Fruit fly (Drosophila melanogaster) whole organism, adult: Measurements from ENCODE around the gene CG12693.
"Not testable (repeated sequence)": the region's sequence is repeated elsewhere in the genome, so short reads cannot be mapped to it uniquely, and the experiment has no call there.

Source experiments
- CG11617 ChIP-seq: fragments of 200-800 bp; sonication (Bioruptor generic); optimal IDR thresholded peaks from 2 replicates; lab custom pipeline; 2017; ENCODE audit warnings: mild to moderate bottlenecking, missing biosample characterization, missing genetic modification reagents, missing genetic modification characterization
- CG12768 ChIP-seq: fragments of 200-800 bp; sonication (Bioruptor generic); optimal IDR thresholded peaks from 2 replicates; lab custom pipeline; 2017; ENCODE audit warnings: missing biosample characterization, missing genetic modification characterization, mild to moderate bottlenecking, moderate library complexity, missing genetic modification reagents
- CG14711 ChIP-seq: fragments of 200-800 bp; sonication (Bioruptor generic); optimal IDR thresholded peaks from 2 replicates; lab custom pipeline; 2018; ENCODE audit warnings: missing biosample characterization, mild to moderate bottlenecking, missing genetic modification characterization, moderate library complexity
- CG1620 ChIP-seq: fragments of 200-800 bp; sonication (Bioruptor generic); optimal IDR thresholded peaks from 2 replicates; lab custom pipeline; 2016; ENCODE audit warnings: missing biosample characterization, missing genetic modification characterization
- CG33017 ChIP-seq: fragments of 200-800 bp; sonication (Bioruptor generic); optimal IDR thresholded peaks from 2 replicates; lab custom pipeline; 2018; ENCODE audit warnings: missing biosample characterization, mild to moderate bottlenecking, missing genetic modification characterization, moderate library complexity
- CG5204 ChIP-seq: fragments of 200-800 bp; sonication (Bioruptor generic); optimal IDR thresholded peaks from 2 replicates; lab custom pipeline; 2016; ENCODE audit warnings: missing biosample characterization, missing genetic modification characterization
- CG7045 ChIP-seq: fragments of 200-800 bp; sonication (Bioruptor generic); optimal IDR thresholded peaks from 2 replicates; lab custom pipeline; 2017; ENCODE audit warnings: missing biosample characterization, mild to moderate bottlenecking, missing genetic modification characterization
- CG7101 ChIP-seq: fragments of 200-800 bp; sonication (Bioruptor generic); optimal IDR thresholded peaks from 2 replicates; lab custom pipeline; 2018; ENCODE audit warnings: missing biosample characterization, mild to moderate bottlenecking, missing genetic modification characterization, moderate library complexity
- Clk ChIP-seq: fragments of 200-800 bp; sonication (Bioruptor generic); optimal IDR thresholded peaks from 2 replicates; lab custom pipeline; 2017; ENCODE audit warnings: missing biosample characterization, missing genetic modification characterization
- Crg-1 ChIP-seq: fragments of 200-800 bp; sonication (Bioruptor generic); optimal IDR thresholded peaks from 2 replicates; lab custom pipeline; 2016; ENCODE audit warnings: missing biosample characterization, missing genetic modification characterization
- Hr96 ChIP-seq: fragments of 200-800 bp; sonication (Bioruptor generic); optimal IDR thresholded peaks from 2 replicates; lab custom pipeline; 2016; ENCODE audit warnings: missing biosample characterization, missing genetic modification characterization
- Mnt ChIP-seq: fragments of 200-800 bp; sonication (Bioruptor generic); optimal IDR thresholded peaks from 2 replicates; lab custom pipeline; 2016; ENCODE audit warnings: missing biosample characterization, mild to moderate bottlenecking, missing genetic modification characterization
- bab1 ChIP-seq: fragments of 200-800 bp; sonication (Bioruptor generic); optimal IDR thresholded peaks from 3 replicates; lab custom pipeline; 2019; ENCODE audit warnings: missing biosample characterization, mild to moderate bottlenecking, missing genetic modification characterization, moderate library complexity
- cic ChIP-seq: fragments of 200-800 bp; sonication (Bioruptor generic); optimal IDR thresholded peaks from 2 replicates; lab custom pipeline; 2017; ENCODE audit warnings: missing biosample characterization, mild to moderate bottlenecking, missing genetic modification characterization, moderate library complexity
- cnc ChIP-seq, 2 experiments: fragments of >200 bp; optimal IDR thresholded peaks; 2 replicates each; lab custom pipeline; 2017
- kay ChIP-seq: fragments of 200-800 bp; sonication (Bioruptor generic); peaks from one replicate; lab custom pipeline; 2016; ENCODE audit warnings: missing biosample characterization, missing genetic modification characterization, borderline replicate concordance
- ovo ChIP-seq: fragments of 200-800 bp; sonication (Bioruptor generic); optimal IDR thresholded peaks from 2 replicates; lab custom pipeline; 2016; ENCODE audit warnings: missing biosample characterization, missing genetic modification characterization
- pad ChIP-seq: fragments of 200-800 bp; sonication (Bioruptor generic); optimal IDR thresholded peaks from 3 replicates; lab custom pipeline; 2017; ENCODE audit warnings: missing biosample characterization, missing genetic modification characterization, mild to moderate bottlenecking, moderate library complexity, missing genetic modification reagents
- tj ChIP-seq: fragments of 200-800 bp; sonication (Bioruptor generic); optimal IDR thresholded peaks from 3 replicates; lab custom pipeline; 2017; ENCODE audit warnings: missing biosample characterization, mild to moderate bottlenecking, missing genetic modification characterization, moderate library complexity
- toe ChIP-seq: fragments of 200-800 bp; sonication (Bioruptor generic); optimal IDR thresholded peaks from 2 replicates; lab custom pipeline; 2016; ENCODE audit warnings: missing biosample characterization, missing genetic modification characterization

CG12693 gene

DNA sequence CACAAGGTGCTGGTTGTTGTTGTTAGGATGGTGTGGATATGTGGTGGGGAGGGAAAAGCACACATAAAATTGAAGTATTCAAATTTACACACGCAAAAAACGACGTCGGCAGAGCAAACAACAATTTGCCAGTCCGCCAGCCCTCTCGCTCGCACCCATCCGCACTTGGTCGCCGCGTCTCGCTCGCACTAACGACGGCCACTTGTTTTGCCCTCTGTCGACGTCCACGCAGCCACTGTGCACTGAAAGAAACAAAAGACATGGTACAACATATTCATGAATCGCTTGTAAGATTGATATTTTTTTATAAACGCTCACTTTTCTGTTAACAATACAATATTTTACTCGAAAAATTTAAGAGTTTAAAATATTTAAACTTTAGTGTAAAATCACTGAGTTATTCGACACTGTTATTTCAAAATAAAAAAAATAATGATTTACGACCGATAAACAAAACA, 5.3 kb downstream of the CG12693 start:
- TF ChIP-seq CG7045 (peak; percentile 63), Crg-1 (no peak), kay (GFP tag; lab: Kevin White, UChicago) (no peak), Clk (peak; percentile 9), bab1 (GFP tag; lab: Kevin White, UChicago) (peak; percentile 77), cic (GFP tag; lab: Kevin White, UChicago) (no peak), CG11617 (peak; percentile 71), tj (GFP tag; lab: Kevin White, UChicago) (peak; percentile 30), Hr96 (GFP tag; lab: Kevin White, UChicago) (peak; percentile 36), Mnt (GFP tag; lab: Kevin White, UChicago) (no peak), CG5204 (peak; percentile 68), cnc (optimal IDR thresholded peaks at IDR 0.05; lab: Kevin White, UChicago) (no peak), CG12768 (GFP tag; lab: Kevin White, UChicago) (no peak), CG14711 (tag; lab: Kevin White, UChicago) (peak; percentile 74), CG1620 (GFP tag; lab: Kevin White, UChicago) (peak; percentile 19), CG7101 (tag; lab: Kevin White, UChicago) (peak; percentile 75), toe (GFP tag; lab: Kevin White, UChicago) (peak; percentile 24), CG33017 (peak; percentile 35), pad (peak; percentile 8), ovo (no peak)

- TF ChIP-seq pad (no peak), CG12768 (GFP tag; lab: Kevin White, UChicago) (no peak), Mnt (GFP tag; lab: Kevin White, UChicago) (peak; percentile 66), cnc (optimal IDR thresholded peaks at IDR 0.05; lab: Kevin White, UChicago) (no peak), bab1 (GFP tag; lab: Kevin White, UChicago) (peak; percentile 43), Clk (no peak), toe (GFP tag; lab: Kevin White, UChicago) (no peak), Hr96 (GFP tag; lab: Kevin White, UChicago) (no peak), tj (GFP tag; lab: Kevin White, UChicago) (no peak), cic (GFP tag; lab: Kevin White, UChicago) (no peak), CG1620 (GFP tag; lab: Kevin White, UChicago) (no peak), CG5204 (no peak), CG14711 (tag; lab: Kevin White, UChicago) (no peak), CG7101 (tag; lab: Kevin White, UChicago) (peak; percentile 36), CG11617 (peak; percentile 40), CG33017 (no peak), Crg-1 (no peak), CG7045 (no peak), ovo (no peak), kay (GFP tag; lab: Kevin White, UChicago) (no peak)
Measured at dm6 chrX:4322234-4323210, 6.7 kb downstream of the CG12693 start, which contains the start of gene norpA. TSS of gene norpA (plus strand) at chrX:4322626.

- TF ChIP-seq Mnt (GFP tag; lab: Kevin White, UChicago), result no peak
Measured at dm6 chrX:4322131-4322233, 7.3 kb downstream of the CG12693 start, which contains the start of gene mRpL33. TSS of gene mRpL33 (minus strand) at chrX:4322231.

- TF ChIP-seq Mnt (GFP tag; lab: Kevin White, UChicago), result peak; percentile 67
Measured at dm6 chrX:4319240-4319639, 10.0 kb downstream of the CG12693 start, which contains the start of gene NO66. TSS of gene NO66 (plus strand) at chrX:4319438.

dm6 chrX:4318701-4319100, 10.6 kb downstream of the CG12693 start, which contains the start of gene mei-9:
TSS of gene mei-9 (minus strand) at chrX:4318801.
- not testable (repeated sequence) for TF ChIP-seq Hr96 (GFP tag; lab: Kevin White, UChicago); CG14711 (tag; lab: Kevin White, UChicago); CG12768 (GFP tag; lab: Kevin White, UChicago)

dm6 chrX:4311699-4312098, 17.6 kb downstream of the CG12693 start, which contains the start of gene CG15579:
TSS of gene CG15579 (minus strand) at chrX:4311799.
- TF ChIP-seq CG7045 (no peak), kay (GFP tag; lab: Kevin White, UChicago) (no peak), CG12768 (GFP tag; lab: Kevin White, UChicago) (no peak), cic (GFP tag; lab: Kevin White, UChicago) (no peak), pad (no peak), Crg-1 (no peak), CG33017 (no peak), Hr96 (GFP tag; lab: Kevin White, UChicago) (no peak), CG11617 (no peak), tj (GFP tag; lab: Kevin White, UChicago) (no peak), CG1620 (GFP tag; lab: Kevin White, UChicago) (no peak), toe (GFP tag; lab: Kevin White, UChicago) (no peak), CG5204 (no peak), CG7101 (tag; lab: Kevin White, UChicago) (no peak)

dm6 chrX:4305980-4306379, 23.3 kb downstream of the CG12693 start:
- TF ChIP-seq CG7101 (tag; lab: Kevin White, UChicago) (no peak), CG1620 (GFP tag; lab: Kevin White, UChicago) (no peak), cnc (optimal IDR thresholded peaks at IDR 0.05; lab: Kevin White, UChicago) (no peak), ovo (no peak), cic (GFP tag; lab: Kevin White, UChicago) (no peak), Hr96 (GFP tag; lab: Kevin White, UChicago) (no peak), CG12768 (GFP tag; lab: Kevin White, UChicago) (no peak), kay (GFP tag; lab: Kevin White, UChicago) (no peak), CG14711 (tag; lab: Kevin White, UChicago) (no peak), toe (GFP tag; lab: Kevin White, UChicago) (no peak), CG33017 (no peak), Clk (no peak), bab1 (GFP tag; lab: Kevin White, UChicago) (no peak)
